Fruit fly (Drosophila melanogaster) whole organism, embryonic: ENCODE results near the gene CG16710.

Source experiments
- Atf6 ChIP-seq: fragments of 200-800 bp; sonication (Bioruptor generic); IDR thresholded peaks from 2 replicates; pipeline ENCODE4 v1.3.6; 2022; ENCODE audit warnings: missing biosample characterization, missing genetic modification characterization
- BtbVII ChIP-seq: fragments of 200-800 bp; sonication (Bioruptor generic); optimal IDR thresholded peaks from 3 replicates; lab custom pipeline; 2017; ENCODE audit warnings: missing biosample characterization, mild to moderate bottlenecking, missing genetic modification characterization
- CG10366 ChIP-seq: fragments of 200-800 bp; sonication (Bioruptor generic); IDR thresholded peaks from 2 replicates; pipeline ENCODE4 v1.3.6; 2022; ENCODE audit warnings: missing biosample characterization, missing genetic modification characterization
- CG10543 ChIP-seq: fragments of 200-800 bp; sonication (Bioruptor generic); optimal IDR thresholded peaks from 3 replicates; lab custom pipeline; 2017; ENCODE audit warnings: missing biosample characterization, mild to moderate bottlenecking, missing genetic modification characterization, moderate library complexity
- CG11247 ChIP-seq: fragments of 200-800 bp; sonication (Bioruptor generic); IDR thresholded peaks from 2 replicates; pipeline ENCODE4 v1.3.6; 2022; ENCODE audit warnings: missing biosample characterization, missing genetic modification characterization
- CG12155 ChIP-seq: fragments of 200-800 bp; sonication (Bioruptor generic); optimal IDR thresholded peaks from 3 replicates; lab custom pipeline; 2016; ENCODE audit warnings: missing biosample characterization, missing genetic modification characterization
- CG12659 ChIP-seq: fragments of 200-800 bp; sonication (Bioruptor generic); optimal IDR thresholded peaks from 3 replicates; lab custom pipeline; 2017; ENCODE audit warnings: mild to moderate bottlenecking, missing biosample characterization, missing genetic modification reagents, missing genetic modification characterization
- CG18011 ChIP-seq: fragments of 200-800 bp; sonication (Bioruptor generic); optimal IDR thresholded peaks from 2 replicates; lab custom pipeline; 2017; ENCODE audit warnings: missing biosample characterization, missing genetic modification characterization, mild to moderate bottlenecking, moderate library complexity, missing genotype
- CG18476 ChIP-seq: fragments of 200-800 bp; sonication (Bioruptor generic); optimal IDR thresholded peaks from 2 replicates; lab custom pipeline; 2016; ENCODE audit warnings: missing biosample characterization, mild to moderate bottlenecking, missing genetic modification characterization
- CG18764 ChIP-seq: fragments of 200-800 bp; sonication (Bioruptor generic); optimal IDR thresholded peaks from 3 replicates; lab custom pipeline; 2016; ENCODE audit warnings: missing biosample characterization, missing genetic modification characterization
- CG32772 ChIP-seq: fragments of 200-800 bp; sonication (Bioruptor generic); IDR thresholded peaks from 2 replicates; pipeline ENCODE4 v1.3.6; 2022; ENCODE audit warnings: missing biosample characterization, missing genetic modification characterization
- CG33213 ChIP-seq: fragments of 200-800 bp; sonication (Bioruptor generic); optimal IDR thresholded peaks from 3 replicates; lab custom pipeline; 2016; ENCODE audit warnings: missing biosample characterization, missing genetic modification characterization
- CG4328 ChIP-seq: fragments of 200-800 bp; sonication (Bioruptor generic); optimal IDR thresholded peaks from 3 replicates; lab custom pipeline; 2017; ENCODE audit warnings: missing biosample characterization, missing genetic modification reagents, missing genetic modification characterization
- CG4820 ChIP-seq: fragments of 200-800 bp; sonication (Bioruptor generic); optimal IDR thresholded peaks from 3 replicates; lab custom pipeline; 2016; ENCODE audit warnings: missing biosample characterization, missing genetic modification characterization
- CG4854 ChIP-seq: fragments of 200-800 bp; sonication (Bioruptor generic); optimal IDR thresholded peaks from 2 replicates; lab custom pipeline; 2016; ENCODE audit warnings: missing biosample characterization, missing genetic modification characterization, inconsistent platforms
- CG5953 ChIP-seq: fragments of 200-800 bp; sonication (Bioruptor generic); IDR thresholded peaks from 2 replicates; pipeline ENCODE4 v1.3.6; 2022; ENCODE audit warnings: missing biosample characterization, missing genetic modification characterization
- CG6791 ChIP-seq: fragments of 200-800 bp; sonication (Bioruptor generic); IDR thresholded peaks from 3 replicates; pipeline ENCODE4 v1.3.6; 2022; ENCODE audit warnings: missing biosample characterization, missing genetic modification characterization; ENCODE audit not compliant: partially characterized antibody
- CG7556 ChIP-seq: fragments of 200-800 bp; sonication (Bioruptor generic); optimal IDR thresholded peaks from 2 replicates; lab custom pipeline; 2017; ENCODE audit warnings: missing biosample characterization, mild to moderate bottlenecking, missing genetic modification characterization
- CG8089 ChIP-seq: fragments of 200-800 bp; sonication (Bioruptor generic); optimal IDR thresholded peaks from 3 replicates; lab custom pipeline; 2016; ENCODE audit warnings: missing biosample characterization, missing genetic modification characterization
- CG8359 ChIP-seq: fragments of 200-800 bp; sonication (Bioruptor generic); optimal IDR thresholded peaks from 2 replicates; lab custom pipeline; 2017; ENCODE audit warnings: missing biosample characterization, mild to moderate bottlenecking, missing genetic modification characterization, borderline replicate concordance
- CG8924 ChIP-seq: fragments of 200-800 bp; optimal IDR thresholded peaks from 3 replicates; lab custom pipeline; 2019; ENCODE audit warnings: missing biosample characterization, mild to moderate bottlenecking, missing genetic modification characterization, moderate library complexity
- CG8944 ChIP-seq: fragments of 200-800 bp; sonication (Bioruptor generic); optimal IDR thresholded peaks from 3 replicates; lab custom pipeline; 2016; ENCODE audit warnings: missing biosample characterization, missing genetic modification characterization
- CG9817 ChIP-seq: fragments of 200-800 bp; sonication (Bioruptor generic); optimal IDR thresholded peaks from 2 replicates; lab custom pipeline; 2018; ENCODE audit warnings: missing biosample characterization, mild to moderate bottlenecking, missing genetic modification characterization, moderate library complexity
- D19A ChIP-seq: fragments of 200-800 bp; optimal IDR thresholded peaks from 3 replicates; lab custom pipeline; 2019; ENCODE audit warnings: missing biosample characterization, mild to moderate bottlenecking, missing genetic modification characterization, moderate library complexity
- Dbx ChIP-seq: fragments of 200-800 bp; sonication (Bioruptor generic); IDR thresholded peaks from 3 replicates; pipeline ENCODE4 v1.3.6; 2022; ENCODE audit warnings: missing biosample characterization, missing genetic modification characterization
- Doc2 ChIP-seq: fragments of 200-800 bp; sonication (Bioruptor generic); IDR thresholded peaks from 2 replicates; pipeline ENCODE4 v1.3.6; 2022; ENCODE audit warnings: missing biosample characterization, missing genetic modification characterization
- MTF-1 ChIP-seq: fragments of 200-800 bp; sonication (Bioruptor generic); optimal IDR thresholded peaks from 2 replicates; lab custom pipeline; 2018; ENCODE audit warnings: missing biosample characterization, mild to moderate bottlenecking, missing genetic modification characterization, borderline replicate concordance
- Mad ChIP-seq: fragments of 200-800 bp; sonication (Bioruptor generic); optimal IDR thresholded peaks from 2 replicates; lab custom pipeline; 2016; ENCODE audit warnings: missing biosample characterization, missing genetic modification characterization
- Meics ChIP-seq: fragments of 200-800 bp; sonication (Bioruptor generic); optimal IDR thresholded peaks from 2 replicates; lab custom pipeline; 2017; ENCODE audit warnings: missing biosample characterization, mild to moderate bottlenecking, missing genetic modification characterization
- NC2β ChIP-seq: fragments of 200-800 bp; sonication (Bioruptor generic); optimal IDR thresholded peaks from 2 replicates; lab custom pipeline; 2016; ENCODE audit warnings: missing biosample characterization, missing genetic modification characterization
- Opbp ChIP-seq: fragments of 200-800 bp; sonication (Bioruptor generic); IDR thresholded peaks from 3 replicates; pipeline ENCODE4 v1.3.6; 2022; ENCODE audit warnings: missing biosample characterization, missing genetic modification characterization; ENCODE audit not compliant: partially characterized antibody
- ac ChIP-seq: fragments of 200-800 bp; sonication (Bioruptor generic); optimal IDR thresholded peaks from 3 replicates; lab custom pipeline; 2017; ENCODE audit warnings: missing biosample characterization, mild to moderate bottlenecking, missing genetic modification characterization
- bcd ChIP-seq: fragments of 200-800 bp; sonication (Bioruptor generic); optimal IDR thresholded peaks from 2 replicates; lab custom pipeline; 2017; ENCODE audit warnings: missing biosample characterization, mild to moderate bottlenecking, missing genetic modification characterization
- crp ChIP-seq, 2 experiments: fragments of 200-800 bp; sonication (Bioruptor generic); optimal IDR thresholded peaks; 2 replicates in 1 of 2; 3 replicates in 1 of 2; lab custom pipeline; 2017; ENCODE audit warnings: missing biosample characterization in 2 of 2, missing genetic modification characterization in 2 of 2, mild to moderate bottlenecking in 1 of 2, moderate library complexity in 1 of 2
- da ChIP-seq: fragments of 200-800 bp; sonication (Bioruptor generic); optimal IDR thresholded peaks from 2 replicates; lab custom pipeline; 2016; ENCODE audit warnings: missing biosample characterization, missing genetic modification characterization
- dimm ChIP-seq: fragments of 200-800 bp; sonication (Bioruptor generic); IDR thresholded peaks from 2 replicates; pipeline ENCODE4 v1.3.6; 2022; ENCODE audit warnings: missing biosample characterization, missing genetic modification characterization
- fru ChIP-seq: fragments of >200 bp; optimal IDR thresholded peaks from 2 replicates; lab custom pipeline; 2017
- grau ChIP-seq: fragments of 200-800 bp; optimal IDR thresholded peaks from 3 replicates; lab custom pipeline; 2019; ENCODE audit warnings: missing biosample characterization, mild to moderate bottlenecking, missing genetic modification characterization, moderate library complexity
- ind ChIP-seq: fragments of 200-800 bp; sonication (Bioruptor generic); optimal IDR thresholded peaks from 3 replicates; lab custom pipeline; 2016; ENCODE audit warnings: missing biosample characterization, missing genetic modification characterization
- jing ChIP-seq: fragments of 200-800 bp; sonication (Bioruptor generic); optimal IDR thresholded peaks from 2 replicates; lab custom pipeline; 2018; ENCODE audit warnings: missing biosample characterization, mild to moderate bottlenecking, missing genetic modification characterization
- lov ChIP-seq, 2 experiments: fragments of 200-800 bp in 1 of 2; fragments of >200 bp in 1 of 2; sonication (Bioruptor generic) in 1 of 2; IDR thresholded peaks in 1 of 2; optimal IDR thresholded peaks in 1 of 2; 2 replicates in 1 of 2; 3 replicates in 1 of 2; pipeline versions ENCODE4 v1.3.6 to Lab custom; 2017 to 2022; ENCODE audit warnings: missing biosample characterization in 1 of 2, missing genetic modification characterization in 1 of 2
- maf-S ChIP-seq: fragments of 200-800 bp; sonication (Bioruptor generic); optimal IDR thresholded peaks from 2 replicates; lab custom pipeline; 2016; ENCODE audit warnings: missing biosample characterization, missing genetic modification characterization
- nom ChIP-seq: fragments of 200-800 bp; sonication (Bioruptor generic); optimal IDR thresholded peaks from 2 replicates; lab custom pipeline; 2017; ENCODE audit warnings: missing biosample characterization, missing genetic modification characterization, mild to moderate bottlenecking, moderate library complexity, missing genetic modification reagents
- psq ChIP-seq: fragments of 200-800 bp; sonication (Bioruptor generic); optimal IDR thresholded peaks from 2 replicates; lab custom pipeline; 2017; ENCODE audit warnings: missing biosample characterization, missing genetic modification characterization
- rib ChIP-seq: fragments of 200-800 bp; sonication (Bioruptor generic); IDR thresholded peaks from 2 replicates; pipeline ENCODE4 v1.3.6; 2022; ENCODE audit warnings: missing biosample characterization, missing genetic modification characterization
- ro ChIP-seq: fragments of 200-800 bp; sonication (Bioruptor generic); IDR thresholded peaks from 2 replicates; pipeline ENCODE4 v1.3.6; 2022; ENCODE audit warnings: missing biosample characterization, missing genetic modification characterization
- trem ChIP-seq: fragments of 200-800 bp; optimal IDR thresholded peaks from 3 replicates; lab custom pipeline; 2019; ENCODE audit warnings: missing biosample characterization, mild to moderate bottlenecking, missing genetic modification characterization, moderate library complexity
- twi ChIP-seq: fragments of 200-800 bp; optimal IDR thresholded peaks from 2 replicates; lab custom pipeline; 2019; ENCODE audit warnings: missing biosample characterization, mild to moderate bottlenecking, missing genetic modification characterization, moderate library complexity
- yki ChIP-seq: fragments of >200 bp; optimal IDR thresholded peaks from 3 replicates; lab custom pipeline; 2018

The CG16710 gene

DNA sequence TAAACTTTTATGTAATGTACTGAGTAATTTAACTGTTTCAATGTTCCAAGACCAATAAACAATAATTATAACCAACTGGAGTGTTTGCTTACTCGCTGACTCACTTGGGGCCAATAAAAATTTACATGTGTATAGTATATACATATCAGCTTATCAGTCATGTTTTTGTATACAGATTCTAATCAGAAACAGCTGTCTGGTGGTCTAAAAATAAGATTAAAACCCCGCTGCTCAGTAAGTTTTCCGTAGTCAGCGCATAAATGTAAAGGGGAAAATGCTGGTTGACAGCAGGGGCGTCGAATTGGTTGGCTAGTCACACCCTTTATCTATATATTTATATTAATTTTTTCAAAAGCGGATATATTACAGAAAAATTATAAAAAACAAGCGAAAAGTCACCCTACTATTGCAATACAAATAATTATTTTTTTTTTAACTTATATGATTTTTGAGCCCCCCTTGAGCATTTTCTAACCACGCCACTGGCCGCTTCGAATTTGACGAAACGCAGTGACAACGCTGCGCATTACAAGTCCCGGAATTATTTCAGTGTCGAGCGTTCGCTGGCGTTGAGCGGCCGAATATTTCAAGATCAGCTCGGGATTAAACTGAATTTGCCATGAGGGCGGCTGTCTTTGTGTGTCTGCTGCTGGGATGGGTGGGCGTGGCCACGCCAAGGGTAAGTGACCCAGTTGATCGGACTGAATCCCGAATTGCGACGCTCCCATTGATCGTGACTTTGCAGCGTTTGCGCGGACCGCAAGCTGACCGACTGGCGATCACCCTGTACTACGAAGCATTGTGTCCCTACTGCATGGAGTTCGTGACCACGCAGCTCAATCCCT, 3.7 kb upstream of the CG16710 start, which contains the start of gene GILT2 (continued):
- TF ChIP-seq CG11247 (GFP tag; lab: Robert Waterston, UW) (peak; percentile 87), CG8924 (tag; lab: Kevin White, UChicago) (peak; percentile 92), jing (GFP tag; lab: Kevin White, UChicago) (peak; percentile 55), lov (optimal IDR thresholded peaks at IDR 0.05; lab: Kevin White, UChicago) (no peak), lov (GFP tag; IDR thresholded peaks at IDR 0.05; lab: Robert Waterston, UW) (peak; percentile 89), Dbx (GFP tag; lab: Robert Waterston, UW) (peak; percentile 93), Mad (peak; percentile 75), da (GFP tag; lab: Kevin White, UChicago) (peak; percentile 16), fru (lab: Kevin White, UChicago) (no peak), crp (GFP tag; optimal IDR thresholded peaks at IDR 0.05; lab: Kevin White, UChicago) (peak in 1 of 2 experiments; percentile 59), CG7556 (GFP tag; lab: Kevin White, UChicago) (peak; percentile 91), CG10366 (GFP tag; lab: Robert Waterston, UW) (peak; percentile 88), CG18764 (GFP tag; lab: Kevin White, UChicago) (peak; percentile 81), CG12155 (GFP tag; lab: Kevin White, UChicago) (peak; percentile 78), yki (lab: Kevin White, UChicago) (no peak), MTF-1 (GFP tag; lab: Kevin White, UChicago) (peak; percentile 76), Doc2 (GFP tag; lab: Robert Waterston, UW) (no peak), Atf6 (GFP tag; lab: Robert Waterston, UW) (peak; percentile 96), CG8944 (GFP tag; lab: Kevin White, UChicago) (peak; percentile 57), twi (peak; percentile 76), trem (tag; lab: Kevin White, UChicago) (peak; percentile 73), nom (GFP tag; lab: Kevin White, UChicago) (peak; percentile 39), CG4854 (GFP tag; lab: Kevin White, UChicago) (peak; percentile 77), D19A (tag; lab: Kevin White, UChicago) (peak; percentile 91), maf-S (GFP tag; lab: Kevin White, UChicago) (peak; percentile 15), CG9817 (tag; lab: Kevin White, UChicago) (peak; percentile 80), CG18476 (peak; percentile 86), CG4820 (GFP tag; lab: Kevin White, UChicago) (peak; percentile 92), CG8359 (GFP tag; lab: Kevin White, UChicago) (peak; percentile 81), CG10543 (GFP tag; lab: Kevin White, UChicago) (peak; percentile 89), CG12659 (peak; percentile 94), ro (GFP tag; lab: Robert Waterston, UW) (peak; percentile 70), NC2β (GFP tag; lab: Kevin White, UChicago) (peak; percentile 9), Meics (GFP tag; lab: Kevin White, UChicago) (peak; percentile 95), CG18011 (GFP tag; lab: Kevin White, UChicago) (peak; percentile 78), CG33213 (GFP tag; lab: Kevin White, UChicago) (peak; percentile 51), Opbp (no peak), ac (GFP tag; lab: Kevin White, UChicago) (peak; percentile 57), CG8089 (GFP tag; lab: Kevin White, UChicago) (no peak), CG6791 (GFP tag; lab: Robert Waterston, UW) (no peak), CG32772 (GFP tag; lab: Robert Waterston, UW) (peak; percentile 90), psq (GFP tag; lab: Kevin White, UChicago) (peak; percentile 71), BtbVII (GFP tag; lab: Kevin White, UChicago) (peak; percentile 90), bcd (peak; percentile 92), CG4328 (GFP tag; lab: Kevin White, UChicago) (peak; percentile 82), rib (peak; percentile 81), CG5953 (peak; percentile 82), dimm (GFP tag; lab: Robert Waterston, UW) (peak; percentile 80), ind (GFP tag; lab: Kevin White, UChicago) (peak; percentile 90), grau (tag; lab: Kevin White, UChicago) (peak; percentile 92)
